Worm (Caenorhabditis elegans) whole organism, L2 larva: ENCODE measurements around the gene sra-11.
"Not testable (repeated sequence)": the region's sequence is repeated elsewhere in the genome, so short reads cannot be mapped to it uniquely, and the experiment has no call there.

Experiments
- F13H6.1 ChIP-seq: sonication (generic microtip); optimal IDR thresholded peaks from 2 replicates; lab custom pipeline; 2016; ENCODE audit warnings: missing genetic modification characterization, missing compliant biosample characterization
- Y55F3AM.14 ChIP-seq: fragments of 200-800 bp; sonication (Bioruptor generic); optimal IDR thresholded peaks from 2 replicates; lab custom pipeline; 2018; ENCODE audit warnings: mild to moderate bottlenecking, missing genetic modification characterization, missing compliant biosample characterization
- alr-1 ChIP-seq: fragments of 150-350 bp; optimal IDR thresholded peaks from 2 replicates; lab custom pipeline; 2014; ENCODE audit warnings: missing biosample characterization, missing genetic modification characterization
- aly-2 ChIP-seq: fragments of 150-350 bp; optimal IDR thresholded peaks from 2 replicates; lab custom pipeline; 2014; ENCODE audit warnings: missing biosample characterization, missing genetic modification characterization
- ama-1 ChIP-seq: fragments of 150-350 bp; optimal IDR thresholded peaks from 2 replicates; lab custom pipeline; 2018; ENCODE audit warnings: inconsistent platforms
- blmp-1 ChIP-seq: sonication (generic microtip); optimal IDR thresholded peaks from 2 replicates; lab custom pipeline; 2017; ENCODE audit warnings: missing genetic modification characterization, mild to moderate bottlenecking, missing compliant biosample characterization, antibody characterized with exemption, moderate library complexity; ENCODE audit not compliant: insufficient read depth
- ceh-16 ChIP-seq: fragments of 150-350 bp; optimal IDR thresholded peaks from 2 replicates; lab custom pipeline; 2014; ENCODE audit warnings: missing biosample characterization, missing genetic modification characterization
- crh-2 ChIP-seq: sonication (generic microtip); optimal IDR thresholded peaks from 2 replicates; lab custom pipeline; 2017; ENCODE audit warnings: missing biosample characterization, missing genetic modification characterization
- dmd-4 ChIP-seq: sonication (generic microtip); optimal IDR thresholded peaks from 2 replicates; lab custom pipeline; 2017; ENCODE audit warnings: missing biosample characterization, missing genetic modification characterization
- elt-1 ChIP-seq: fragments of 150-350 bp; optimal IDR thresholded peaks from 2 replicates; lab custom pipeline; 2014; ENCODE audit warnings: missing biosample characterization, missing genetic modification characterization
- gmeb-1 ChIP-seq: fragments of 150-350 bp; optimal IDR thresholded peaks from 2 replicates; lab custom pipeline; 2014; ENCODE audit warnings: missing biosample characterization, missing genetic modification characterization
- lin-11 ChIP-seq: fragments of 150-350 bp; sonication (generic microtip); optimal IDR thresholded peaks from 2 replicates; lab custom pipeline; 2014; ENCODE audit warnings: missing biosample characterization, missing genetic modification characterization, inconsistent platforms, mixed read lengths
- lin-39 ChIP-seq: fragments of 150-350 bp; optimal IDR thresholded peaks from 2 replicates; lab custom pipeline; 2014; ENCODE audit warnings: missing biosample characterization, missing genetic modification reagents, missing genetic modification characterization
- lsy-2 ChIP-seq, 2 experiments: fragments of 150-350 bp in 1 of 2; sonication (generic microtip) in 1 of 2; optimal IDR thresholded peaks; 2 replicates each; lab custom pipeline; 2014 to 2017; ENCODE audit warnings: missing biosample characterization in 2 of 2, missing genetic modification characterization in 2 of 2
- mbf-1 ChIP-seq: sonication (generic microtip); optimal IDR thresholded peaks from 2 replicates; lab custom pipeline; 2017; ENCODE audit warnings: missing biosample characterization, missing genetic modification characterization
- mdl-1 ChIP-seq, 2 experiments: fragments of 150-350 bp in 1 of 2; sonication (generic microtip) in 1 of 2; optimal IDR thresholded peaks; 2 replicates each; lab custom pipeline; 2017; ENCODE audit warnings: missing biosample characterization in 2 of 2, missing genetic modification characterization in 2 of 2
- nhr-10 ChIP-seq: sonication (generic microtip); optimal IDR thresholded peaks from 2 replicates; lab custom pipeline; 2017; ENCODE audit warnings: missing biosample characterization, missing genetic modification characterization
- nhr-11 ChIP-seq: fragments of 150-350 bp; optimal IDR thresholded peaks from 2 replicates; lab custom pipeline; 2014; ENCODE audit warnings: missing biosample characterization, missing genetic modification characterization
- nhr-12 ChIP-seq: fragments of 150-350 bp; optimal IDR thresholded peaks from 2 replicates; lab custom pipeline; 2014; ENCODE audit warnings: missing biosample characterization, missing genetic modification characterization
- nhr-23 ChIP-seq: fragments of 150-350 bp; optimal IDR thresholded peaks from 2 replicates; lab custom pipeline; 2014; ENCODE audit warnings: missing biosample characterization, missing genetic modification reagents, missing genetic modification characterization
- nhr-25 ChIP-seq: fragments of 150-350 bp; sonication (generic microtip); optimal IDR thresholded peaks from 3 replicates; lab custom pipeline; 2014; ENCODE audit warnings: missing biosample characterization, missing genetic modification characterization
- nhr-6 ChIP-seq: fragments of 150-350 bp; optimal IDR thresholded peaks from 2 replicates; lab custom pipeline; 2014; ENCODE audit warnings: missing biosample characterization, missing genetic modification characterization
- peb-1 ChIP-seq: fragments of 150-350 bp; optimal IDR thresholded peaks from 2 replicates; lab custom pipeline; 2014; ENCODE audit warnings: missing biosample characterization, missing genetic modification characterization
- skn-1 ChIP-seq: sonication (generic microtip); optimal IDR thresholded peaks from 2 replicates; lab custom pipeline; 2017; ENCODE audit warnings: missing biosample characterization, missing genetic modification characterization
- sma-3 ChIP-seq: sonication (generic microtip); optimal IDR thresholded peaks from 2 replicates; lab custom pipeline; 2016; ENCODE audit warnings: missing genetic modification reagents, missing genetic modification characterization, missing compliant biosample characterization
- snpc-4 ChIP-seq: fragments of 150-350 bp; optimal IDR thresholded peaks from 2 replicates; lab custom pipeline; 2014; ENCODE audit warnings: missing biosample characterization, missing genetic modification characterization
- unc-39 ChIP-seq: fragments of 150-350 bp; optimal IDR thresholded peaks from 2 replicates; lab custom pipeline; 2014; ENCODE audit warnings: missing biosample characterization, missing genetic modification characterization
- unc-55 ChIP-seq: fragments of 150-350 bp; sonication (generic microtip); optimal IDR thresholded peaks from 3 replicates; lab custom pipeline; 2014; ENCODE audit warnings: missing biosample characterization, missing genetic modification reagents, missing genetic modification characterization
- zag-1 ChIP-seq: fragments of 150-350 bp; optimal IDR thresholded peaks from 2 replicates; lab custom pipeline; 2014; ENCODE audit warnings: missing biosample characterization, missing genetic modification characterization
- ztf-1 ChIP-seq: fragments of 200-800 bp; sonication (Bioruptor generic); conservative IDR thresholded peaks from 2 replicates; pipeline ENCODE4 v1.3.6; 2022; ENCODE audit warnings: missing genetic modification characterization, missing compliant biosample characterization
- ztf-4 ChIP-seq: fragments of 150-350 bp; optimal IDR thresholded peaks from 2 replicates; lab custom pipeline; 2014; ENCODE audit warnings: missing biosample characterization, missing genetic modification characterization

The sra-11 gene

ce11 chrII:10912995-10913394 is 2.9 kb upstream of the sra-11 start:
- TF ChIP-seq F13H6.1 (tag; lab: Kevin White, UChicago) (no peak), lin-39 (tag; lab: Kevin White, UChicago) (no peak), unc-39 (tag; lab: Kevin White, UChicago) (no peak), elt-1 (tag; lab: Kevin White, UChicago) (no peak), sma-3 (GFP tag; lab: Kevin White, UChicago) (no peak), nhr-12 (no peak), nhr-11 (tag; lab: Kevin White, UChicago) (no peak), ztf-4 (tag; lab: Kevin White, UChicago) (no peak)

ce11 chrII:10904379-10904778 is 5.7 kb downstream of the sra-11 start, which contains the start of gene sra-12:
sra-12 (minus strand) TSS chrII:10904479.
- TF ChIP-seq mdl-1 (tag; optimal IDR thresholded peaks at IDR 0.05; lab: Kevin White, UChicago); crh-2 (tag; lab: Kevin White, UChicago); F13H6.1 (tag; lab: Kevin White, UChicago): not testable (repeated sequence)
- TF ChIP-seq, all 48 proteins: peak for 0; not testable (repeated sequence) for 48

ce11 chrII:10902104-10902503 is 8.0 kb downstream of the sra-11 start, which contains the start of gene gly-1:
gly-1 (minus strand) TSS chrII:10902204.
- TF ChIP-seq sma-3 (GFP tag; lab: Kevin White, UChicago) (no peak), F13H6.1 (tag; lab: Kevin White, UChicago) (no peak), blmp-1 (tag; lab: Kevin White, UChicago) (no peak), nhr-25 (tag; lab: Kevin White, UChicago) (no peak), nhr-11 (tag; lab: Kevin White, UChicago) (no peak), peb-1 (tag; lab: Kevin White, UChicago) (no peak), skn-1 (tag; lab: Kevin White, UChicago) (no peak), gmeb-1 (no peak), mdl-1 (tag; optimal IDR thresholded peaks at IDR 0.05; lab: Kevin White, UChicago) (no peak), lsy-2 (tag; optimal IDR thresholded peaks at IDR 0.05; lab: Kevin White, UChicago) (no peak), nhr-12 (no peak)
- TF ChIP-seq, all 48 proteins: peak for 0

- no peak for TF ChIP-seq nhr-10 (tag; lab: Kevin White, UChicago)
- TF ChIP-seq skn-1 (tag; lab: Kevin White, UChicago), result no peak
- no peak for TF ChIP-seq zag-1
- TF ChIP-seq elt-1 (tag; lab: Kevin White, UChicago), result no peak
- TF ChIP-seq sma-3 (GFP tag; lab: Kevin White, UChicago), result no peak
- no peak for TF ChIP-seq gmeb-1
- TF ChIP-seq nhr-23 (tag; lab: Kevin White, UChicago), result no peak
- no peak for TF ChIP-seq ama-1
- TF ChIP-seq lsy-2 (tag; optimal IDR thresholded peaks at IDR 0.05; lab: Kevin White, UChicago), result no peak
- TF ChIP-seq dmd-4 (tag; lab: Kevin White, UChicago), result no peak
- TF ChIP-seq ztf-4 (tag; lab: Kevin White, UChicago), result no peak
- no peak for TF ChIP-seq unc-39 (tag; lab: Kevin White, UChicago)
- no peak for TF ChIP-seq lin-11
- no peak for TF ChIP-seq alr-1 (tag; lab: Kevin White, UChicago)
- TF ChIP-seq F13H6.1 (tag; lab: Kevin White, UChicago), result no peak
Observed at ce11 chrII:10898998-10899397, 11.1 kb downstream of the sra-11 start.

- TF ChIP-seq crh-2 (tag; lab: Kevin White, UChicago) (no peak), mdl-1 (tag; optimal IDR thresholded peaks at IDR 0.05; lab: Kevin White, UChicago) (no peak), unc-39 (tag; lab: Kevin White, UChicago) (no peak), aly-2 (tag; lab: Kevin White, UChicago) (no peak), nhr-10 (tag; lab: Kevin White, UChicago) (no peak), mbf-1 (tag; lab: Kevin White, UChicago) (no peak), nhr-6 (tag; lab: Kevin White, UChicago) (no peak), lsy-2 (tag; optimal IDR thresholded peaks at IDR 0.05; lab: Kevin White, UChicago) (no peak), zag-1 (no peak), snpc-4 (tag; lab: Kevin White, UChicago) (no peak), nhr-12 (no peak), ceh-16 (tag; lab: Kevin White, UChicago) (no peak), unc-55 (GFP tag; lab: Kevin White, UChicago) (no peak), Y55F3AM.14 (GFP tag; lab: Kevin White, UChicago) (no peak), ztf-1 (GFP tag; lab: Robert Waterston, UW) (no peak)
Observed at ce11 chrII:10895959-10896358, 14.2 kb downstream of the sra-11 start.
